Worm (Caenorhabditis elegans): ENCODE results near the gene swan-1.

DNA sequence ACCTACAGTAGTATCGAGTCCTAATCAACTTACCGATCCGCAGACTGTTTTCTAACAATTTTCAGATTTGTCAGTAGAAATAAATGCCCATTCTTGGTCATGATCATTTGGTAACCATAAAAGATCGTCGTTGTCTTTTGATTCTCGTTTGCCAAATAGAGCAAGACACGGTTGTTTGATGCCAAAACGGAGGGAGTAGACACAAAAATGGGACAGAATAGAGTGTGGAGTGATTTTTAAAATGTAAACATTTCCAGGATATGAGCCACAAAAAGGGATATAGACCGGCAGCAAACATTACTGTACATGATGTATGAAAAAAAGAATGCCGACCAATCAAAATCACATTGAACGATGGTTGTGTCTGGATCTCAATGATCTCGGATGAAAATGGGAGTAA lies 9.8 kb upstream of the swan-1 start, which contains the start of gene F55B12.2:
- no peak for TF ChIP-seq dmd-4 (tag; optimal IDR thresholded peaks at IDR 0.05; ENCODE audit: borderline replicate concordance)
- no peak for TF ChIP-seq T23F11.4 (GFP tag; optimal IDR thresholded peaks at IDR 0.05)
- no peak for TF ChIP-seq ama-1 (optimal IDR thresholded peaks at IDR 0.05)
- no peak for TF ChIP-seq pha-4 (tag; optimal IDR thresholded peaks at IDR 0.05)
- no peak for TF ChIP-seq ceh-24 (tag; optimal IDR thresholded peaks at IDR 0.05)
- no peak for TF ChIP-seq sox-2 (GFP tag; IDR thresholded peaks at IDR 0.05)
